Fruit fly (Drosophila melanogaster): Measurements from ENCODE around the gene Acyp.

Acyp gene

dm6 chr2L:13960399-13960798 lies 48.5 kb downstream of the Acyp start:
- no peak for TF ChIP-seq CG12768 (GFP tag; optimal IDR thresholded peaks at IDR 0.05)
- TF ChIP-seq CG5204 (GFP tag; optimal IDR thresholded peaks at IDR 0.05): no peak
- no peak for TF ChIP-seq Clk (GFP tag; optimal IDR thresholded peaks at IDR 0.05)
- TF ChIP-seq CG7101 (tag; optimal IDR thresholded peaks at IDR 0.05): no peak
- no peak for TF ChIP-seq Crg-1 (GFP tag; optimal IDR thresholded peaks at IDR 0.05)
- TF ChIP-seq Mnt (GFP tag; optimal IDR thresholded peaks at IDR 0.05): no peak
- TF ChIP-seq CG11617 (GFP tag; optimal IDR thresholded peaks at IDR 0.05): no peak
- TF ChIP-seq tj (GFP tag; optimal IDR thresholded peaks at IDR 0.05): no peak
- TF ChIP-seq pad (GFP tag; optimal IDR thresholded peaks at IDR 0.05): no peak
- no peak for TF ChIP-seq bab1 (GFP tag; optimal IDR thresholded peaks at IDR 0.05)
- TF ChIP-seq CG33017 (tag; optimal IDR thresholded peaks at IDR 0.05): no peak
- no peak for TF ChIP-seq CG14711 (tag; optimal IDR thresholded peaks at IDR 0.05)
- TF ChIP-seq CG7045 (GFP tag; optimal IDR thresholded peaks at IDR 0.05): no peak
- no peak for TF ChIP-seq ovo (GFP tag; optimal IDR thresholded peaks at IDR 0.05)
- TF ChIP-seq cic (GFP tag; optimal IDR thresholded peaks at IDR 0.05): no peak
- TF ChIP-seq kay (GFP tag; ENCODE audit: borderline replicate concordance): no peak
- TF ChIP-seq Hr96 (GFP tag; optimal IDR thresholded peaks at IDR 0.05): no peak
- TF ChIP-seq CG1620 (GFP tag; optimal IDR thresholded peaks at IDR 0.05): no peak
- TF ChIP-seq toe (GFP tag; optimal IDR thresholded peaks at IDR 0.05): no peak

All from whole organism, adult.